Worm (Caenorhabditis elegans) whole organism, mixed stage, embryonic: Measurements from ENCODE around the gene K08D12.8.

Experiments used
- M03D4.4 ChIP-seq: sonication (generic microtip); optimal IDR thresholded peaks from 2 replicates; lab custom pipeline; 2017; ENCODE audit warnings: mild to moderate bottlenecking, missing genetic modification characterization, missing compliant biosample characterization
- bed-3 ChIP-seq: fragments of 200-800 bp; sonication (Bioruptor generic); optimal IDR thresholded peaks from 3 replicates; lab custom pipeline; 2018; ENCODE audit warnings: mild to moderate bottlenecking, missing genetic modification characterization, moderate library complexity, missing compliant biosample characterization
- blmp-1 ChIP-seq: fragments of 150-350 bp; optimal IDR thresholded peaks from 2 replicates; lab custom pipeline; 2014; ENCODE audit warnings: missing biosample characterization, missing genetic modification characterization
- ceh-39 ChIP-seq: fragments of 150-350 bp; optimal IDR thresholded peaks from 2 replicates; lab custom pipeline; 2014; ENCODE audit warnings: missing biosample characterization, missing genetic modification characterization
- ceh-43 ChIP-seq: fragments of 200-800 bp; sonication (Bioruptor generic); optimal IDR thresholded peaks from 2 replicates; lab custom pipeline; 2018; ENCODE audit warnings: mild to moderate bottlenecking, missing genetic modification characterization, moderate library complexity, missing compliant biosample characterization
- ceh-83 ChIP-seq: fragments of 200-800 bp; sonication (Bioruptor generic); optimal IDR thresholded peaks from 2 replicates; lab custom pipeline; 2018; ENCODE audit warnings: mild to moderate bottlenecking, missing genetic modification characterization, missing compliant biosample characterization
- ces-1 ChIP-seq: fragments of 150-350 bp; optimal IDR thresholded peaks from 2 replicates; lab custom pipeline; 2014; ENCODE audit warnings: missing biosample characterization, missing genetic modification reagents, missing genetic modification characterization
- cnd-1 ChIP-seq: fragments of 200-800 bp; sonication (Bioruptor generic); optimal IDR thresholded peaks from 2 replicates; lab custom pipeline; 2018; ENCODE audit warnings: mild to moderate bottlenecking, missing genetic modification characterization, missing compliant biosample characterization
- drap-1 ChIP-seq: fragments of 200-800 bp; sonication (Bioruptor generic); optimal IDR thresholded peaks from 3 replicates; lab custom pipeline; 2018; ENCODE audit warnings: mild to moderate bottlenecking, missing genetic modification characterization, missing compliant biosample characterization
- elt-1 ChIP-seq: sonication (generic microtip); optimal IDR thresholded peaks from 2 replicates; lab custom pipeline; 2017; ENCODE audit warnings: missing genetic modification characterization, mild to moderate bottlenecking, missing compliant biosample characterization, antibody characterized with exemption, moderate library complexity, borderline replicate concordance; ENCODE audit not compliant: insufficient read depth
- elt-3 ChIP-seq: fragments of 150-350 bp; optimal IDR thresholded peaks from 2 replicates; lab custom pipeline; 2014; ENCODE audit warnings: missing biosample characterization, missing genetic modification characterization
- flh-1 ChIP-seq: fragments of 200-800 bp; sonication (Bioruptor generic); optimal IDR thresholded peaks from 2 replicates; lab custom pipeline; 2018; ENCODE audit warnings: mild to moderate bottlenecking, missing genetic modification characterization, moderate library complexity, missing compliant biosample characterization
- ham-2 ChIP-seq: fragments of 200-800 bp; sonication (Bioruptor generic); optimal IDR thresholded peaks from 2 replicates; lab custom pipeline; 2018; ENCODE audit warnings: mild to moderate bottlenecking, missing genetic modification characterization, missing compliant biosample characterization
- hlh-1 ChIP-seq: fragments of 150-350 bp; optimal IDR thresholded peaks from 2 replicates; lab custom pipeline; 2014; ENCODE audit warnings: missing biosample characterization, missing genetic modification reagents, missing genetic modification characterization
- lin-13 ChIP-seq: fragments of 150-350 bp; optimal IDR thresholded peaks from 2 replicates; lab custom pipeline; 2014; ENCODE audit warnings: missing biosample characterization, missing genetic modification characterization
- lin-32 ChIP-seq: fragments of 200-800 bp; sonication (Bioruptor generic); optimal IDR thresholded peaks from 2 replicates; lab custom pipeline; 2018; ENCODE audit warnings: mild to moderate bottlenecking, missing genetic modification characterization, missing compliant biosample characterization
- lsy-2 ChIP-seq: fragments of 150-350 bp; optimal IDR thresholded peaks from 2 replicates; lab custom pipeline; 2014; ENCODE audit warnings: missing biosample characterization, missing genetic modification characterization
- mab-5 ChIP-seq: fragments of 150-350 bp; optimal IDR thresholded peaks from 2 replicates; lab custom pipeline; 2014; ENCODE audit warnings: missing biosample characterization, missing genetic modification characterization
- mep-1 ChIP-seq: fragments of 150-350 bp; optimal IDR thresholded peaks from 2 replicates; lab custom pipeline; 2017; ENCODE audit warnings: missing biosample characterization, missing genetic modification reagents, missing genetic modification characterization, inconsistent platforms
- mls-2 ChIP-seq: sonication (generic microtip); optimal IDR thresholded peaks from 2 replicates; lab custom pipeline; 2016; ENCODE audit warnings: mild to moderate bottlenecking, missing genetic modification characterization, moderate library complexity, missing compliant biosample characterization
- nhr-12 ChIP-seq: fragments of 150-350 bp; optimal IDR thresholded peaks from 2 replicates; lab custom pipeline; 2014; ENCODE audit warnings: missing biosample characterization, missing genetic modification characterization
- nhr-2 ChIP-seq: fragments of 150-350 bp; optimal IDR thresholded peaks from 2 replicates; lab custom pipeline; 2014; ENCODE audit warnings: missing biosample characterization, missing genetic modification characterization
- nhr-237 ChIP-seq: fragments of 150-350 bp; optimal IDR thresholded peaks from 2 replicates; lab custom pipeline; 2014; ENCODE audit warnings: missing biosample characterization, missing genetic modification characterization
- nhr-28 ChIP-seq: fragments of 150-350 bp; optimal IDR thresholded peaks from 2 replicates; lab custom pipeline; 2014; ENCODE audit warnings: missing biosample characterization, missing genetic modification characterization
- pha-4 ChIP-seq: fragments of 150-350 bp; optimal IDR thresholded peaks from 2 replicates; lab custom pipeline; 2018; ENCODE audit warnings: missing biosample characterization, missing genetic modification reagents, missing genetic modification characterization
- sem-2 ChIP-seq: fragments of 200-800 bp; sonication (Bioruptor generic); optimal IDR thresholded peaks from 2 replicates; lab custom pipeline; 2018; ENCODE audit warnings: mild to moderate bottlenecking, missing genetic modification characterization, missing compliant biosample characterization
- snpc-4 ChIP-seq: fragments of 150-350 bp; optimal IDR thresholded peaks from 2 replicates; lab custom pipeline; 2014; ENCODE audit warnings: missing biosample characterization, missing genetic modification characterization
- sptf-1 ChIP-seq: sonication (generic microtip); optimal IDR thresholded peaks from 2 replicates; lab custom pipeline; 2017; ENCODE audit warnings: mild to moderate bottlenecking, missing genetic modification characterization, moderate library complexity, missing compliant biosample characterization
- tbx-8 ChIP-seq: fragments of 200-800 bp; sonication (Bioruptor generic); optimal IDR thresholded peaks from 2 replicates; lab custom pipeline; 2018; ENCODE audit warnings: mild to moderate bottlenecking, missing genetic modification characterization, moderate library complexity, missing compliant biosample characterization
- unc-39 ChIP-seq: fragments of 150-350 bp; optimal IDR thresholded peaks from 2 replicates; lab custom pipeline; 2014; ENCODE audit warnings: missing biosample characterization, missing genetic modification characterization
- unc-62 ChIP-seq: fragments of 150-350 bp; optimal IDR thresholded peaks from 2 replicates; lab custom pipeline; 2014; ENCODE audit warnings: missing biosample characterization, missing genetic modification reagents, missing genetic modification characterization
- zip-8 ChIP-seq: fragments of 150-350 bp; optimal IDR thresholded peaks from 2 replicates; lab custom pipeline; 2014; ENCODE audit warnings: missing biosample characterization, missing genetic modification characterization
- ztf-11 ChIP-seq: fragments of 150-350 bp; optimal IDR thresholded peaks from 2 replicates; lab custom pipeline; 2014; ENCODE audit warnings: missing biosample characterization, missing genetic modification characterization

Gene K08D12.8

ce11 chrIV:1715705-1716104 lies 10.3 kb upstream of the K08D12.8 start:
- TF ChIP-seq lin-13 (tag; lab: Kevin White, UChicago) (no peak), drap-1 (GFP tag; lab: Kevin White, UChicago) (no peak), lsy-2 (tag; lab: Kevin White, UChicago) (no peak), unc-39 (tag; lab: Kevin White, UChicago) (no peak), flh-1 (GFP tag; lab: Kevin White, UChicago) (no peak), nhr-237 (tag; lab: Kevin White, UChicago) (no peak), ztf-11 (no peak)

ce11 chrIV:1720474-1720873 lies 5.5 kb upstream of the K08D12.8 start, which contains the start of gene epic-2:
epic-2 (plus strand) TSS chrIV:1720790.
- TF ChIP-seq unc-62 (GFP tag; lab: Kevin White, UChicago) (no peak), flh-1 (GFP tag; lab: Kevin White, UChicago) (no peak), nhr-12 (no peak), hlh-1 (tag; lab: Kevin White, UChicago) (no peak), tbx-8 (GFP tag; lab: Kevin White, UChicago) (no peak), nhr-237 (tag; lab: Kevin White, UChicago) (no peak), nhr-28 (no peak), bed-3 (no peak), drap-1 (GFP tag; lab: Kevin White, UChicago) (no peak), ces-1 (no peak), ceh-43 (GFP tag; lab: Kevin White, UChicago) (no peak), nhr-2 (tag; lab: Kevin White, UChicago) (no peak), lin-32 (GFP tag; lab: Kevin White, UChicago) (no peak), M03D4.4 (no peak), sem-2 (GFP tag; lab: Kevin White, UChicago) (no peak), mep-1 (tag; lab: Kevin White, UChicago) (no peak), pha-4 (tag; lab: Kevin White, UChicago) (no peak), mab-5 (no peak), cnd-1 (tag; lab: Kevin White, UChicago) (no peak), blmp-1 (tag; lab: Kevin White, UChicago) (no peak)

- TF ChIP-seq zip-8 (tag; lab: Kevin White, UChicago) (no peak), nhr-237 (tag; lab: Kevin White, UChicago) (no peak), nhr-12 (no peak), elt-1 (tag; lab: Kevin White, UChicago) (no peak), M03D4.4 (no peak), elt-3 (tag; lab: Kevin White, UChicago) (no peak), mep-1 (tag; lab: Kevin White, UChicago) (no peak), lsy-2 (tag; lab: Kevin White, UChicago) (no peak), ceh-43 (GFP tag; lab: Kevin White, UChicago) (no peak), blmp-1 (tag; lab: Kevin White, UChicago) (no peak), sem-2 (GFP tag; lab: Kevin White, UChicago) (no peak), mls-2 (tag; lab: Kevin White, UChicago) (no peak), ces-1 (no peak)
These were observed 4.4 kb upstream of the K08D12.8 start for ce11 chrIV:1721610-1722009.

- TF ChIP-seq snpc-4 (tag; lab: Kevin White, UChicago) (no peak), unc-39 (tag; lab: Kevin White, UChicago) (no peak), cnd-1 (tag; lab: Kevin White, UChicago) (no peak), ceh-43 (GFP tag; lab: Kevin White, UChicago) (no peak), lin-32 (GFP tag; lab: Kevin White, UChicago) (no peak), ceh-39 (tag; lab: Kevin White, UChicago) (no peak), M03D4.4 (no peak), lin-13 (tag; lab: Kevin White, UChicago) (no peak), mls-2 (tag; lab: Kevin White, UChicago) (no peak), pha-4 (tag; lab: Kevin White, UChicago) (no peak), elt-1 (tag; lab: Kevin White, UChicago) (no peak), ceh-83 (GFP tag; lab: Kevin White, UChicago) (no peak), nhr-28 (no peak)
These were observed 3.0 kb upstream of the K08D12.8 start for ce11 chrIV:1722953-1723352.

ce11 chrIV:1724283-1724682 lies 1.7 kb upstream of the K08D12.8 start, which contains the start of gene epic-3:
epic-3 (minus strand) TSS chrIV:1724383.
- TF ChIP-seq ztf-11 (no peak), cnd-1 (tag; lab: Kevin White, UChicago) (no peak), drap-1 (GFP tag; lab: Kevin White, UChicago) (no peak), ceh-83 (GFP tag; lab: Kevin White, UChicago) (no peak), nhr-237 (tag; lab: Kevin White, UChicago) (no peak), elt-1 (tag; lab: Kevin White, UChicago) (no peak), elt-3 (tag; lab: Kevin White, UChicago) (no peak), lsy-2 (tag; lab: Kevin White, UChicago) (no peak), ham-2 (GFP tag; lab: Kevin White, UChicago) (no peak), hlh-1 (tag; lab: Kevin White, UChicago) (no peak), sem-2 (GFP tag; lab: Kevin White, UChicago) (no peak), ceh-43 (GFP tag; lab: Kevin White, UChicago) (no peak), mep-1 (tag; lab: Kevin White, UChicago) (no peak), sptf-1 (tag; lab: Kevin White, UChicago) (no peak), unc-39 (tag; lab: Kevin White, UChicago) (no peak), M03D4.4 (no peak), nhr-2 (tag; lab: Kevin White, UChicago) (no peak), lin-32 (GFP tag; lab: Kevin White, UChicago) (no peak)
